Worm (Caenorhabditis elegans) whole organism, L4 larva: ENCODE results near the gene gkow-1.

ENCODE experiments used
- F26F4.8 ChIP-seq: fragments of 200-800 bp; sonication (Bioruptor generic); conservative IDR thresholded peaks from 2 replicates; pipeline ENCODE4 v1.3.6; 2022; ENCODE audit warnings: missing genetic modification characterization, missing compliant biosample characterization
- aha-1 ChIP-seq: fragments of 150-350 bp; peaks from one replicate; lab custom pipeline; 2014; ENCODE audit warnings: missing biosample characterization, missing genetic modification characterization
- aly-2 ChIP-seq: sonication (generic microtip); optimal IDR thresholded peaks from 2 replicates; lab custom pipeline; 2018; ENCODE audit warnings: missing biosample characterization, missing genetic modification characterization
- ceh-20 ChIP-seq: fragments of 200-800 bp; sonication (Bioruptor generic); IDR thresholded peaks from 2 replicates; pipeline ENCODE4 v1.3.6; 2022; ENCODE audit warnings: missing genetic modification reagents, missing genetic modification characterization, missing compliant biosample characterization
- ctbp-1 ChIP-seq: fragments of 200-800 bp; sonication (Bioruptor generic); IDR thresholded peaks from 2 replicates; pipeline ENCODE4 v1.3.6; 2022; ENCODE audit warnings: missing genetic modification reagents, missing genetic modification characterization, missing compliant biosample characterization
- daf-12 ChIP-seq: fragments of 150-350 bp; optimal IDR thresholded peaks from 2 replicates; lab custom pipeline; 2014; ENCODE audit warnings: missing biosample characterization, missing genetic modification reagents, missing genetic modification characterization
- daf-8 ChIP-seq: fragments of 200-800 bp; sonication (Bioruptor generic); IDR thresholded peaks from 2 replicates; pipeline ENCODE4 v1.3.6; 2022; ENCODE audit warnings: missing genetic modification characterization, missing compliant biosample characterization
- dmd-6 ChIP-seq: fragments of 200-800 bp; sonication (Bioruptor generic); IDR thresholded peaks from 2 replicates; pipeline ENCODE4 v1.3.6; 2022; ENCODE audit warnings: missing genetic modification reagents, missing genetic modification characterization, missing compliant biosample characterization
- egl-27 ChIP-seq: sonication (generic microtip); optimal IDR thresholded peaks from 3 replicates; lab custom pipeline; 2017; ENCODE audit warnings: missing biosample characterization, missing genetic modification reagents, missing genetic modification characterization
- fos-1 ChIP-seq: fragments of 150-350 bp; optimal IDR thresholded peaks from 2 replicates; lab custom pipeline; 2014; ENCODE audit warnings: missing biosample characterization, missing genetic modification characterization
- gei-8 ChIP-seq: fragments of 200-800 bp; sonication (Bioruptor generic); optimal IDR thresholded peaks from 2 replicates; lab custom pipeline; 2018; ENCODE audit warnings: mild to moderate bottlenecking, missing genetic modification characterization, missing compliant biosample characterization
- hlh-30 ChIP-seq: sonication (generic microtip); optimal IDR thresholded peaks from 2 replicates; lab custom pipeline; 2017; ENCODE audit warnings: antibody characterized with exemption, mild to moderate bottlenecking, missing genetic modification characterization, missing compliant biosample characterization; ENCODE audit not compliant: insufficient read depth
- hmg-1.1 ChIP-seq: fragments of 200-800 bp; sonication (Bioruptor generic); IDR thresholded peaks from 2 replicates; pipeline ENCODE4 v1.3.6; 2022; ENCODE audit warnings: missing genetic modification reagents, missing genetic modification characterization, missing compliant biosample characterization
- lim-7 ChIP-seq: fragments of 200-800 bp; sonication (Bioruptor generic); IDR thresholded peaks from 2 replicates; pipeline ENCODE4 v1.3.6; 2022; ENCODE audit warnings: missing genetic modification characterization, missing compliant biosample characterization
- lin-1 ChIP-seq: fragments of 200-800 bp; sonication (Bioruptor generic); IDR thresholded peaks from 2 replicates; pipeline ENCODE4 v1.3.6; 2022; ENCODE audit warnings: missing genetic modification reagents, missing genetic modification characterization, missing compliant biosample characterization
- lin-13 ChIP-seq: fragments of 150-350 bp; optimal IDR thresholded peaks from 2 replicates; lab custom pipeline; 2014; ENCODE audit warnings: missing biosample characterization, missing genetic modification reagents, missing genetic modification characterization
- lin-38 ChIP-seq: fragments of 200-800 bp; sonication (Bioruptor generic); IDR thresholded peaks from 2 replicates; pipeline ENCODE4 v1.3.6; 2022; ENCODE audit warnings: missing genetic modification reagents, missing genetic modification characterization, missing compliant biosample characterization
- mep-1 ChIP-seq: fragments of 150-350 bp; sonication (generic microtip); optimal IDR thresholded peaks from 3 replicates; lab custom pipeline; 2014; ENCODE audit warnings: missing biosample characterization, missing genetic modification characterization
- mxl-3 ChIP-seq: fragments of 200-800 bp; sonication (Bioruptor generic); optimal IDR thresholded peaks from 2 replicates; lab custom pipeline; 2018; ENCODE audit warnings: mild to moderate bottlenecking, missing genetic modification characterization, missing compliant biosample characterization
- nhr-25 ChIP-seq: sonication (generic microtip); optimal IDR thresholded peaks from 2 replicates; lab custom pipeline; 2017; ENCODE audit warnings: missing genetic modification characterization, mild to moderate bottlenecking, missing compliant biosample characterization, antibody characterized with exemption, moderate library complexity, borderline replicate concordance; ENCODE audit not compliant: insufficient read depth
- nhr-42 ChIP-seq: fragments of 200-800 bp; sonication (Bioruptor generic); IDR thresholded peaks from 2 replicates; pipeline ENCODE4 v1.3.6; 2022; ENCODE audit warnings: missing genetic modification characterization, missing compliant biosample characterization
- nhr-48 ChIP-seq: sonication (generic microtip); optimal IDR thresholded peaks from 2 replicates; lab custom pipeline; 2016; ENCODE audit warnings: mild to moderate bottlenecking, missing genetic modification characterization, missing compliant biosample characterization
- nhr-76 ChIP-seq: fragments of 150-350 bp; optimal IDR thresholded peaks from 2 replicates; lab custom pipeline; 2014; ENCODE audit warnings: missing biosample characterization, missing genetic modification characterization
- pha-4 ChIP-seq, 2 experiments: fragments of 150-350 bp in 1 of 2; fragments of 200-800 bp in 1 of 2; sonication (Bioruptor generic) in 1 of 2; IDR thresholded peaks in 1 of 2; optimal IDR thresholded peaks in 1 of 2; 2 replicates each; pipeline versions ENCODE4 v1.3.6 to Lab custom; 2014 to 2022; ENCODE audit warnings: missing genetic modification characterization in 2 of 2, missing genetic modification reagents in 2 of 2, missing biosample characterization in 1 of 2, missing compliant biosample characterization in 1 of 2
- php-3 ChIP-seq: fragments of 200-800 bp; sonication (Bioruptor generic); IDR thresholded peaks from 2 replicates; pipeline ENCODE4 v1.3.6; 2022; ENCODE audit warnings: missing genetic modification reagents, missing genetic modification characterization, missing compliant biosample characterization
- rbr-2 ChIP-seq: sonication (generic microtip); optimal IDR thresholded peaks from 2 replicates; lab custom pipeline; 2016; ENCODE audit warnings: missing genotype, missing genetic modification characterization, missing compliant biosample characterization
- saeg-2 ChIP-seq: fragments of 200-800 bp; sonication (Bioruptor generic); IDR thresholded peaks from 2 replicates; pipeline ENCODE4 v1.3.6; 2022; ENCODE audit warnings: missing genetic modification reagents, missing genetic modification characterization, missing compliant biosample characterization
- sdz-12 ChIP-seq: fragments of 200-800 bp; sonication (Bioruptor generic); optimal IDR thresholded peaks from 2 replicates; lab custom pipeline; 2018; ENCODE audit warnings: mild to moderate bottlenecking, missing genetic modification characterization, missing compliant biosample characterization
- set-16 ChIP-seq: fragments of 200-800 bp; sonication (Bioruptor generic); IDR thresholded peaks from 2 replicates; pipeline ENCODE4 v1.3.6; 2022; ENCODE audit warnings: missing genetic modification reagents, missing genetic modification characterization, missing compliant biosample characterization
- skn-1 ChIP-seq: fragments of 150-350 bp; optimal IDR thresholded peaks from 2 replicates; lab custom pipeline; 2014; ENCODE audit warnings: missing biosample characterization, missing genetic modification characterization
- zfp-3 ChIP-seq: fragments of 200-800 bp; sonication (Bioruptor generic); conservative IDR thresholded peaks from 2 replicates; pipeline ENCODE4 v1.3.6; 2022; ENCODE audit warnings: missing genetic modification reagents, missing genetic modification characterization, missing compliant biosample characterization

The gkow-1 gene

DNA sequence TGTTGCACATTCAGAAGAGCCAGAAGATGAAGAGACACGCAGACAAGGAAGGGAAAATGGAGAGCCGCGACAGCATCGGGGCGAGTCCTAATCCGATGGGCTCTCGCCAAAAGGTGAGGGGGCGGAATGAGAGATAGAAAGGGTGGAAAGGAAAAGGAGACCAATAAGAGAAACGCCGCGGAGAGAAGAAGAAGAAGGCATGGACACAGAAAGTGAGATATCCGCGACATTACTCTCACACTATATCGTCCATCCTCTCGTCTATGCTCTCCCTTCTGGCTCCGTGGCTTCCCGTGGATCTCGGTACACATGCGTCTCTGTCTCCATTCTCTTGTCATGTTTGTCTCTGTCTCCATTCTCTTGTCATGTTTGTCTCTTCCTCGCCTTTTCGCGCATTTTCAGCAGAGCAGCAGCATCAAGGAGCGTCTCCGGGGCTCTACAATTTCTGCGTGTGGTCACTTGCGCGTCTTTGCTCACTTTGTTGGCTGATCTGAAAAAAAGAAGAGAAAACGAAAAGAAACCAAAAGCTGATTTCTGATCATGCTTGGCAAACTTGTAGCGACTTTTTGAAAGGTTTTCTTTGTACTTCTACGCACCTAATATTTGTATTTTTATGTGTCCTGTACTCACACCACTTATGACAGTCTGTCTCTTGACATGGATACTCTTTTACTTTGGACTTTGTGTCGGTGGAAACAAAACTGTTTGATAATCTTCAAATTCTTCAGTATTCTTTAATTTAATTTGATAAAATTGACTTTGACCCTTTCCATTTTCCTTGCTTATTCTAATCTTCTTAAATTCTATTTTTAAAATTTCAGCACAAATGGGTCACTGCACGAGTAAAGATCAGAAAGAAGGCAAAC is 45.5 kb downstream of the gkow-1 start, which contains the start of gene gpa-7 (continued):
- TF ChIP-seq ceh-20 (GFP tag; lab: Robert Waterston, UW) (no peak), F26F4.8 (GFP tag; lab: Robert Waterston, UW) (no peak), set-16 (GFP tag; lab: Robert Waterston, UW) (peak; percentile 72), skn-1 (no peak), hmg-1.1 (GFP tag; lab: Robert Waterston, UW) (peak; percentile 72), nhr-48 (peak; percentile 33), mxl-3 (peak; percentile 25), lin-1 (GFP tag; lab: Robert Waterston, UW) (no peak), saeg-2 (GFP tag; lab: Robert Waterston, UW) (no peak), lin-13 (no peak), rbr-2 (tag; lab: Kevin White, UChicago) (peak; percentile 88), egl-27 (tag; lab: Kevin White, UChicago) (no peak), lim-7 (peak; percentile 57; the same call in 1 of the 2 replicates), sdz-12 (GFP tag; lab: Kevin White, UChicago) (no peak), php-3 (GFP tag; lab: Robert Waterston, UW) (no peak), lin-38 (GFP tag; lab: Robert Waterston, UW) (no peak), nhr-25 (tag; lab: Kevin White, UChicago) (no peak), hlh-30 (tag; lab: Kevin White, UChicago) (peak; percentile 48), mep-1 (tag; lab: Kevin White, UChicago) (peak; percentile 59)

DNA sequence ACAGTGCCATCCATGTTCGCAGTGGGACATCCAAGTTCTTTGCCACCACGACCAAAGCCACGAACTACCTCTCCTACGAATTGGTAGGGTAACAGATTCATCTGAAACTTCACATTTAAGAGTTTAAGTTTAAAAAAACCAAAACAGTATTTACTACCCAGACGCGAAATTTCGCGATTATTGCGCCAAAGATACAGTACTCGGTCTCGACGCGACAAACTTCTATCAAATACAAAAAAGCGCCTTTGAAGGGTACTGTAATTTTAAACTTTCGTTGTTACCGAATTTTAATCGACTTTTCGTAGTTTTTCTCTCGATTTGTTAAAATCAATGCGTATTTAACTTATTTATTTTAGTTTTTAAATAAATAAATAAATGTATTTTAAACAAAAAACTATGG is 51.4 kb downstream of the gkow-1 start, which contains the start of gene rfk-1:
rfk-1 (minus strand) TSS at position 101 of the 400 bp plus-strand sequence.
- TF ChIP-seq daf-8 (GFP tag; lab: Robert Waterston, UW) (no peak), zfp-3 (no peak), pha-4 (GFP tag; IDR thresholded peaks at IDR 0.05; lab: Robert Waterston, UW) (no peak), pha-4 (tag; optimal IDR thresholded peaks at IDR 0.05; lab: Kevin White, UChicago) (no peak), gei-8 (GFP tag; lab: Kevin White, UChicago) (no peak), ctbp-1 (GFP tag; lab: Robert Waterston, UW) (no peak), dmd-6 (GFP tag; lab: Robert Waterston, UW) (no peak), fos-1 (tag; lab: Kevin White, UChicago) (no peak), daf-12 (tag; lab: Kevin White, UChicago) (no peak), nhr-76 (tag; lab: Kevin White, UChicago) (no peak), nhr-42 (no peak), lim-7 (no peak), aha-1 (tag; lab: Kevin White, UChicago) (no peak), aly-2 (no peak)
- TF ChIP-seq, all 104 proteins: peak for 0
